Worm (Caenorhabditis elegans) whole organism, L3 larva: ENCODE results near the gene Y105C5B.9.

Experiments
- R02D3.7 ChIP-seq: fragments of 150-350 bp; optimal IDR thresholded peaks from 2 replicates; lab custom pipeline; 2014; ENCODE audit warnings: missing biosample characterization, missing genetic modification characterization
- ZK546.5 ChIP-seq: sonication (generic microtip); optimal IDR thresholded peaks from 2 replicates; lab custom pipeline; 2017; ENCODE audit warnings: missing biosample characterization, missing genetic modification characterization
- aly-2 ChIP-seq: fragments of 150-350 bp; optimal IDR thresholded peaks from 2 replicates; lab custom pipeline; 2014; ENCODE audit warnings: missing biosample characterization, missing genetic modification characterization
- ama-1 ChIP-seq: fragments of 150-350 bp; optimal IDR thresholded peaks from 2 replicates; lab custom pipeline; 2018
- ceh-16 ChIP-seq: sonication (generic microtip); optimal IDR thresholded peaks from 2 replicates; lab custom pipeline; 2017; ENCODE audit warnings: missing biosample characterization, missing genetic modification characterization
- ceh-28 ChIP-seq: fragments of 150-350 bp; optimal IDR thresholded peaks from 2 replicates; lab custom pipeline; 2014; ENCODE audit warnings: missing biosample characterization, missing genetic modification reagents, missing genetic modification characterization
- ceh-82 ChIP-seq: fragments of 150-350 bp; optimal IDR thresholded peaks from 2 replicates; lab custom pipeline; 2014; ENCODE audit warnings: missing biosample characterization, missing genetic modification characterization
- ceh-9 ChIP-seq: sonication (generic microtip); optimal IDR thresholded peaks from 2 replicates; lab custom pipeline; 2018; ENCODE audit warnings: missing biosample characterization, missing genetic modification characterization
- egl-27 ChIP-seq: sonication (generic microtip); optimal IDR thresholded peaks from 4 replicates; lab custom pipeline; 2017; ENCODE audit warnings: missing biosample characterization, missing genetic modification reagents, missing genetic modification characterization
- egl-5 ChIP-seq: fragments of 150-350 bp; optimal IDR thresholded peaks from 2 replicates; lab custom pipeline; 2017; ENCODE audit warnings: missing biosample characterization, missing genetic modification reagents, missing genetic modification characterization, inconsistent platforms
- elt-1 ChIP-seq: fragments of 150-350 bp; optimal IDR thresholded peaks from 2 replicates; lab custom pipeline; 2014; ENCODE audit warnings: missing biosample characterization, missing genetic modification characterization
- elt-2 ChIP-seq: sonication (generic microtip); optimal IDR thresholded peaks from 2 replicates; lab custom pipeline; 2016; ENCODE audit warnings: missing genetic modification reagents, mild to moderate bottlenecking, missing genetic modification characterization, missing compliant biosample characterization
- elt-3 ChIP-seq, 3 experiments: fragments of 150-350 bp in 1 of 3; sonication (generic microtip) in 2 of 3; optimal IDR thresholded peaks; 2 replicates in 2 of 3; 4 replicates in 1 of 3; lab custom pipeline; 2014 to 2017; ENCODE audit warnings: missing biosample characterization in 3 of 3, missing genetic modification characterization in 3 of 3
- fkh-2 ChIP-seq: fragments of 150-350 bp; optimal IDR thresholded peaks from 2 replicates; lab custom pipeline; 2014; ENCODE audit warnings: missing biosample characterization, missing genetic modification reagents, missing genetic modification characterization
- fos-1 ChIP-seq: fragments of 150-350 bp; optimal IDR thresholded peaks from 2 replicates; lab custom pipeline; 2014; ENCODE audit warnings: missing biosample characterization, missing genetic modification characterization
- hmg-11 ChIP-seq: sonication (generic microtip); optimal IDR thresholded peaks from 2 replicates; lab custom pipeline; 2016; ENCODE audit warnings: missing genetic modification characterization, missing compliant biosample characterization
- lin-15B ChIP-seq: fragments of 150-350 bp; optimal IDR thresholded peaks from 2 replicates; lab custom pipeline; 2014; ENCODE audit warnings: missing biosample characterization, missing genetic modification characterization
- lin-39 ChIP-seq: fragments of 150-350 bp; optimal IDR thresholded peaks from 2 replicates; lab custom pipeline; 2018; ENCODE audit warnings: missing biosample characterization, missing genetic modification reagents, missing genetic modification characterization
- mml-1 ChIP-seq: fragments of 150-350 bp; sonication (generic microtip); optimal IDR thresholded peaks from 3 replicates; lab custom pipeline; 2014; ENCODE audit warnings: missing biosample characterization, missing genetic modification characterization
- nfya-1 ChIP-seq: sonication (generic microtip); optimal IDR thresholded peaks from 2 replicates; lab custom pipeline; 2017; ENCODE audit warnings: missing genetic modification characterization, mild to moderate bottlenecking, missing compliant biosample characterization, antibody characterized with exemption, moderate library complexity; ENCODE audit not compliant: insufficient read depth
- nhr-11 ChIP-seq: fragments of 150-350 bp; optimal IDR thresholded peaks from 2 replicates; lab custom pipeline; 2014; ENCODE audit warnings: missing biosample characterization, missing genetic modification characterization
- nhr-12 ChIP-seq: fragments of 150-350 bp; optimal IDR thresholded peaks from 2 replicates; lab custom pipeline; 2014; ENCODE audit warnings: missing biosample characterization, missing genetic modification characterization
- nhr-23 ChIP-seq: fragments of 150-350 bp; optimal IDR thresholded peaks from 2 replicates; lab custom pipeline; 2014; ENCODE audit warnings: missing biosample characterization, missing genetic modification reagents, missing genetic modification characterization
- nhr-25 ChIP-seq: sonication (generic microtip); optimal IDR thresholded peaks from 2 replicates; lab custom pipeline; 2017; ENCODE audit warnings: missing biosample characterization, missing genetic modification characterization
- nhr-28 ChIP-seq: fragments of 150-350 bp; optimal IDR thresholded peaks from 2 replicates; lab custom pipeline; 2014; ENCODE audit warnings: missing biosample characterization, missing genetic modification characterization
- nhr-43 ChIP-seq: sonication (generic microtip); optimal IDR thresholded peaks from 2 replicates; lab custom pipeline; 2016; ENCODE audit warnings: mild to moderate bottlenecking, missing genetic modification characterization, missing compliant biosample characterization; ENCODE audit not compliant: poor library complexity, severe bottlenecking
- nhr-67 ChIP-seq: fragments of 150-350 bp; optimal IDR thresholded peaks from 2 replicates; lab custom pipeline; 2014; ENCODE audit warnings: missing biosample characterization, missing genetic modification characterization
- nhr-76 ChIP-seq: fragments of 150-350 bp; sonication (generic microtip); optimal IDR thresholded peaks from 5 replicates; lab custom pipeline; 2014; ENCODE audit warnings: missing biosample characterization, missing genetic modification characterization
- nhr-77 ChIP-seq: fragments of 150-350 bp; optimal IDR thresholded peaks from 2 replicates; lab custom pipeline; 2014; ENCODE audit warnings: missing biosample characterization, missing genetic modification characterization
- pha-4 ChIP-seq: fragments of 150-350 bp; optimal IDR thresholded peaks from 2 replicates; lab custom pipeline; 2014; ENCODE audit warnings: missing biosample characterization, missing genetic modification reagents, missing genetic modification characterization
- pqm-1 ChIP-seq: fragments of 150-350 bp; optimal IDR thresholded peaks from 2 replicates; lab custom pipeline; 2017; ENCODE audit warnings: missing biosample characterization, missing genetic modification characterization, inconsistent platforms
- sea-2 ChIP-seq: fragments of 150-350 bp; sonication (generic microtip); optimal IDR thresholded peaks from 4 replicates; lab custom pipeline; 2014; ENCODE audit warnings: missing biosample characterization, missing genetic modification reagents, missing genetic modification characterization
- skn-1 ChIP-seq: fragments of 150-350 bp; optimal IDR thresholded peaks from 2 replicates; lab custom pipeline; 2014; ENCODE audit warnings: missing biosample characterization, missing genetic modification characterization
- tbx-2 ChIP-seq: sonication (generic microtip); optimal IDR thresholded peaks from 2 replicates; lab custom pipeline; 2016; ENCODE audit warnings: mild to moderate bottlenecking, missing genetic modification characterization, missing compliant biosample characterization
- unc-62 ChIP-seq: fragments of 150-350 bp; sonication (generic microtip); optimal IDR thresholded peaks from 4 replicates; lab custom pipeline; 2014; ENCODE audit warnings: missing biosample characterization, missing genetic modification reagents, missing genetic modification characterization
- ztf-4 ChIP-seq: fragments of 150-350 bp; optimal IDR thresholded peaks from 2 replicates; lab custom pipeline; 2014; ENCODE audit warnings: missing biosample characterization, missing genetic modification characterization

The Y105C5B.9 gene

ce11 chrIV:15901123-15901522, 29.3 kb upstream of the Y105C5B.9 start, which contains the start of gene Y105C5B.5:
TSS of gene Y105C5B.5 (minus strand) at chrIV:15901225.
- TF ChIP-seq elt-2 (tag; lab: Kevin White, UChicago) (no peak), nhr-23 (peak; percentile 3), nfya-1 (no peak), nhr-67 (tag; lab: Kevin White, UChicago) (no peak), ama-1 (lab: Kevin White, UChicago) (no peak)

DNA sequence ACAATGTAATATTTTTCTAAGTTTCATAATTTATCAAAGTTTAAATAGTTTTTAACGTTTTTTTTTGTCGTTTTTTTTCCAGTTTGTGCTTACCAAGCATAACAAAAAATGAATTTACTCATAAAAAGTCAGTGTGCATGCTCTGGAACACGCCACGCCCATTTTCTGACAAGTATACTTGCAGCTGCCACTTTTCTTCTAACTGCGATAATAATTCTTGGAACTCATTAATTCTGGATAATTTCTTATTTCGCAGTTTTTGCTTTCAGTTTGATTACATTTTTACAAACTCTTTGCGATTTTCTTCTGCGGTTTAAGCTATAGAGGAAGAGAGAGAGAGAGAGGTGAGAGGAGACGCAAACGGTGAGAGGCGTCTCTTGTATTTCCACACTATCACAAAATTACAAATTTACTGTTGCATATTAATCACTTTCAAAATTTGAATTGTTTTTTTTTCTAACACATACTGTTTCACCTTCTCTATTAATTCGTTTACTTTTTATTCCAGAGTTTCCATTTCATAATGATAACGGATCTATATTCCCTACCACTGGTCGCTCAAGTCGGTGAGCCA, 24.2 kb upstream of the Y105C5B.9 start, which contains the start of gene srv-15:
Gene srv-15, plus strand, starts transcription at position 524 of the 574 bp plus-strand sequence.
- TF ChIP-seq elt-3 (tag; optimal IDR thresholded peaks at IDR 0.05; lab: Kevin White, UChicago) (no peak), pha-4 (tag; lab: Kevin White, UChicago) (no peak), nhr-12 (tag; lab: Kevin White, UChicago) (no peak)

DNA sequence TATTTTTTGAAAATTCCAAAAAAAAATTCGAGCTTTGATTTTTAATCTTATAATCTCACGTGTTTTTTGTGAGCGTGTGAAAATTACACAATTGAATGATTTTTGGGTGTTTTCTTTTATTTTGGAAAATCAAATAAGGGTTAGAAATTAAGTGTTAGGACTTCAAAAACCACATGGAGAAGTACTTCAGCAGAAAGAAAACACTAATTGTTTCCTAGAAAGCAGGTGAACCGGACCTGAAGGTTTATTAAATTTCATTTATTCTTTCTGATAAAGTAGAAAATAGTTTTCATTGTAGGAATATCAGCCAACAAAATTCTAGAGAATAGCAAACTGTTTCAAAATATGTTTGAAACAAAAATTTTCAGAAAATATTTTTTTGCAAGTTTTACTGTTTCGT, 22.1 kb upstream of the Y105C5B.9 start:
- no peak for TF ChIP-seq aly-2
- TF ChIP-seq skn-1 (tag; lab: Kevin White, UChicago), result no peak
- no peak for TF ChIP-seq fkh-2
- TF ChIP-seq mml-1 (tag; lab: Kevin White, UChicago), result no peak
- no peak for TF ChIP-seq unc-62 (GFP tag; lab: Kevin White, UChicago)
- TF ChIP-seq elt-2 (tag; lab: Kevin White, UChicago), result no peak
- no peak for TF ChIP-seq egl-5 (tag; lab: Kevin White, UChicago)
- no peak for TF ChIP-seq egl-27 (tag; lab: Kevin White, UChicago)

- TF ChIP-seq tbx-2 (tag; lab: Kevin White, UChicago), result no peak
- TF ChIP-seq nhr-43, result no peak
- no peak for TF ChIP-seq ceh-16 (tag; lab: Kevin White, UChicago)
- TF ChIP-seq nhr-25 (tag; lab: Kevin White, UChicago), result no peak
- no peak for TF ChIP-seq pqm-1 (tag; lab: Kevin White, UChicago)
- TF ChIP-seq hmg-11 (tag; lab: Kevin White, UChicago), result no peak
- TF ChIP-seq nhr-28, result no peak
- TF ChIP-seq ztf-4 (tag; lab: Kevin White, UChicago), result no peak
- no peak for TF ChIP-seq elt-1 (tag; lab: Kevin White, UChicago)
- no peak for TF ChIP-seq nhr-76 (tag; lab: Kevin White, UChicago)
- TF ChIP-seq skn-1 (tag; lab: Kevin White, UChicago), result no peak
- TF ChIP-seq nfya-1, result no peak
- TF ChIP-seq ceh-9 (tag; lab: Kevin White, UChicago), result no peak
- TF ChIP-seq R02D3.7 (tag; lab: Kevin White, UChicago), result no peak
- no peak for TF ChIP-seq egl-5 (tag; lab: Kevin White, UChicago)
- TF ChIP-seq lin-39, result no peak
- TF ChIP-seq nhr-11 (tag; lab: Kevin White, UChicago), result no peak
- TF ChIP-seq nhr-23, result no peak
- TF ChIP-seq, all 47 proteins: peak for 0
Measured at ce11 chrIV:15915061-15915460, 15.3 kb upstream of the Y105C5B.9 start.

ce11 chrIV:15923000-15923399, 7.4 kb upstream of the Y105C5B.9 start:
- TF ChIP-seq nhr-12 (tag; lab: Kevin White, UChicago) (no peak), nfya-1 (no peak), ceh-16 (tag; lab: Kevin White, UChicago) (no peak), egl-27 (tag; lab: Kevin White, UChicago) (no peak), elt-3 (tag; optimal IDR thresholded peaks at IDR 0.05; lab: Kevin White, UChicago) (no peak), elt-2 (tag; lab: Kevin White, UChicago) (no peak), unc-62 (GFP tag; lab: Kevin White, UChicago) (no peak)

DNA sequence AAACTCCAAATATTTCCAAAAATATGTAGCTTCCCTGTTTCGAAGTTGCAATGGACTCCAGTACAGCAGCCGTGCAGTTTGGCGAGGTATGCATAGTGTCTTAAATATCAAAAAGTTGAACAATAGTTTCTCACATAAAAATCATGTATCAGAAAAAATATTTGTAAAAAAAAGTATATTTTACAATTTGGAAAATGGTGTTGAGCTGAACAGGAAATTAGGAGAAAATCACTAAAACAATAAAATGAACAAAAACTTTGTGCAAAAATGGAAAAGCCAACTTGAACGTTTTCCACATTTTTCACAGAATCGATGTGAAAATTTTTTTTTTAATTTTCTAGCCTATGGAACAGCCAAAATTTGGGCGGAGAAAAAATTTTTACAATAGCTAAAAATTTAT, 3.6 kb upstream of the Y105C5B.9 start, which contains the start of gene Y105C5B.8:
Gene Y105C5B.8, minus strand, starts transcription at position 101 of the 400 bp plus-strand sequence.
- TF ChIP-seq hmg-11 (tag; lab: Kevin White, UChicago) (no peak), ZK546.5 (no peak), ceh-82 (tag; lab: Kevin White, UChicago) (no peak), fkh-2 (no peak), pqm-1 (tag; lab: Kevin White, UChicago) (no peak), sea-2 (GFP tag; lab: Kevin White, UChicago) (no peak), nhr-23 (no peak), nhr-77 (tag; lab: Kevin White, UChicago) (no peak), egl-5 (tag; lab: Kevin White, UChicago) (no peak), lin-15B (tag; lab: Kevin White, UChicago) (no peak), nhr-76 (tag; lab: Kevin White, UChicago) (no peak), nhr-11 (tag; lab: Kevin White, UChicago) (no peak), lin-39 (no peak), ceh-28 (no peak), ceh-9 (tag; lab: Kevin White, UChicago) (no peak), fos-1 (tag; lab: Kevin White, UChicago) (no peak)
